Fruit fly (Drosophila melanogaster): Measurements from ENCODE around the gene ZC3H3.

Gene ZC3H3

dm6 chr3L:8457866-8458766 is 51.4 kb downstream of the ZC3H3 start (continued):
- 0 out of 4 replicates have a peak, but pooled peaks have one; percentile 11 for TF ChIP-seq Dll (GFP tag; IDR thresholded peaks at IDR 0.05; ENCODE audit: partially characterized antibody)
- TF ChIP-seq C15 (GFP tag; IDR thresholded peaks at IDR 0.05) = peak; percentile 94
- peak; percentile 99 for TF ChIP-seq CG1602 (GFP tag; optimal IDR thresholded peaks at IDR 0.05)
- peak; percentile 95 for TF ChIP-seq eyg (GFP tag; optimal IDR thresholded peaks at IDR 0.05)
- peak; percentile 84 for TF ChIP-seq CG14965 (GFP tag; optimal IDR thresholded peaks at IDR 0.05; ENCODE audit: borderline replicate concordance)
- peak; percentile 97 to 98 for TF ChIP-seq chif (GFP tag; optimal IDR thresholded peaks at IDR 0.05)
- peak; percentile 97 for TF ChIP-seq HHEX (GFP tag; optimal IDR thresholded peaks at IDR 0.05)
- no peak for TF ChIP-seq h (optimal IDR thresholded peaks at IDR 0.05)
- peak; percentile 99 for TF ChIP-seq stc (GFP tag; IDR thresholded peaks at IDR 0.05)
- TF ChIP-seq Rx (GFP tag; IDR thresholded peaks at IDR 0.05) = peak; percentile 91
- TF ChIP-seq D19B (GFP tag; optimal IDR thresholded peaks at IDR 0.05) = peak; percentile 88
- peak; percentile 75 for TF ChIP-seq CG7928 (GFP tag; optimal IDR thresholded peaks at IDR 0.05)
- peak; percentile 95 for TF ChIP-seq NC2α (GFP tag; optimal IDR thresholded peaks at IDR 0.05)
- TF ChIP-seq Scr (GFP tag; IDR thresholded peaks at IDR 0.05; ENCODE audit: partially characterized antibody) = no peak
- peak; percentile 98 for TF ChIP-seq CG32532 (GFP tag; IDR thresholded peaks at IDR 0.05)
- TF ChIP-seq Med (GFP tag) = peak; percentile 100
- no peak for TF ChIP-seq br (optimal IDR thresholded peaks at IDR 0.05)
- TF ChIP-seq CG31224 (GFP tag; IDR thresholded peaks at IDR 0.05) = peak; percentile 94
- peak; percentile 78 for TF ChIP-seq CG16779 (GFP tag; IDR thresholded peaks at IDR 0.05)
- TF ChIP-seq bab2 (GFP tag; optimal IDR thresholded peaks at IDR 0.05) = peak; percentile 98
- TF ChIP-seq CG2199 (GFP tag; IDR thresholded peaks at IDR 0.05) = peak; percentile 99
- TF ChIP-seq CG12769 (tag; optimal IDR thresholded peaks at IDR 0.05) = peak; percentile 95
- TF ChIP-seq CG4854 (GFP tag; optimal IDR thresholded peaks at IDR 0.05) = peak; percentile 96
- peak; percentile 10 for TF ChIP-seq BEAF-32 (GFP tag; optimal IDR thresholded peaks at IDR 0.05)
- peak; percentile 95 for TF ChIP-seq CG6272 (GFP tag; IDR thresholded peaks at IDR 0.05)
- TF ChIP-seq B-H1 (GFP tag; IDR thresholded peaks at IDR 0.05) = peak; percentile 96
- TF ChIP-seq stwl (tag; optimal IDR thresholded peaks at IDR 0.05) = peak; percentile 82
- TF ChIP-seq Dfd (GFP tag; optimal IDR thresholded peaks at IDR 0.05) = no peak
- peak; percentile 95 for TF ChIP-seq cwo (GFP tag; optimal IDR thresholded peaks at IDR 0.05)
- peak; percentile 100 for TF ChIP-seq gsb-n (tag; optimal IDR thresholded peaks at IDR 0.05)
- peak; percentile 88 for TF ChIP-seq CG2116 (GFP tag; optimal IDR thresholded peaks at IDR 0.05)
- no peak for TF ChIP-seq Sin3A (optimal IDR thresholded peaks at IDR 0.05)
- TF ChIP-seq CG6175 (GFP tag; IDR thresholded peaks at IDR 0.05) = peak; percentile 91
- TF ChIP-seq CG17568 (GFP tag; optimal IDR thresholded peaks at IDR 0.05) = peak; percentile 97
- peak; percentile 81 for TF ChIP-seq Doc2 (GFP tag; IDR thresholded peaks at IDR 0.05)
- TF ChIP-seq B-H2 (GFP tag; optimal IDR thresholded peaks at IDR 0.05) = peak; percentile 90
- TF ChIP-seq CG4404 (GFP tag; IDR thresholded peaks at IDR 0.05) = peak; percentile 91
- peak in 1 of 3 experiments; percentile 99 for TF ChIP-seq lola (GFP tag; optimal IDR thresholded peaks at IDR 0.05)
- TF ChIP-seq eve (GFP tag; optimal IDR thresholded peaks at IDR 0.05) = no peak
- peak; percentile 96 for TF ChIP-seq CG7372 (GFP tag; IDR thresholded peaks at IDR 0.05)
- peak; percentile 96 for TF ChIP-seq CG31388 (GFP tag; optimal IDR thresholded peaks at IDR 0.05)
- peak; percentile 86 for TF ChIP-seq CG34376 (GFP tag; optimal IDR thresholded peaks at IDR 0.05)
- TF ChIP-seq amos (GFP tag; IDR thresholded peaks at IDR 0.05; ENCODE audit: partially characterized antibody) = peak; percentile 27; the same call in 1 of the 2 replicates
- no peak for TF ChIP-seq yki (optimal IDR thresholded peaks at IDR 0.05)
- TF ChIP-seq Xrp1 (GFP tag; IDR thresholded peaks at IDR 0.05) = peak; percentile 99
- TF ChIP-seq bowl (GFP tag; IDR thresholded peaks at IDR 0.05) = peak; percentile 94
- peak; percentile 94 for TF ChIP-seq CG1792 (GFP tag; optimal IDR thresholded peaks at IDR 0.05)
- TF ChIP-seq CG8089 (GFP tag; optimal IDR thresholded peaks at IDR 0.05) = peak; percentile 96
- peak; percentile 91 for TF ChIP-seq CG7357 (GFP tag; IDR thresholded peaks at IDR 0.05)
- peak; percentile 71 for TF ChIP-seq Elba2 (GFP tag; optimal IDR thresholded peaks at IDR 0.05)
